Worm (Caenorhabditis elegans): ENCODE results near the gene mec-15.

DNA sequence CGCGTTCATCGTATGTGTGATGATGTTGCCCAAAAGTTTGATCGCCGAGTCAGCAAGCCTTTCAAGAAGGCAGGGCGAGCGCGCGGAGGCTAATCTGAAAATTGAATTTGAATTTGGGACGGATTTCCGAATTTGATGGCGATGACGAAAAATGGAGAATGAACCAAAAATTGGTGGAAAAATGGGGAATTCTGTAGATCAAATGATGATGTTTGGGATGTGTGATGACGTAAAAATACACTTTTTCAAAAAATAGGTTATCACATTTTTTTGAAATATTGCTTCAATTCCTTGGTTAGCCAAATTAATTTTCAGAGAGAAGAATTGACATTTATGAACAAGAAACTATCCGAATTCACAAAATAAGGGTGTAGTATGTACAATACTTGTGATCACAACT lies 40.1 kb upstream of the mec-15 start, which contains the start of gene ZK971.1:
- TF ChIP-seq mep-1 (tag; optimal IDR thresholded peaks at IDR 0.05) (no peak), nhr-12 (tag; optimal IDR thresholded peaks at IDR 0.05) (no peak), F16B12.6 (tag; optimal IDR thresholded peaks at IDR 0.05) (no peak), ama-1 (optimal IDR thresholded peaks at IDR 0.05) (no peak), efl-3 (GFP tag; optimal IDR thresholded peaks at IDR 0.05) (no peak), alr-1 (tag; optimal IDR thresholded peaks at IDR 0.05; ENCODE audit: borderline replicate concordance) (no peak), pag-3 (tag; optimal IDR thresholded peaks at IDR 0.05; ENCODE audit: borderline replicate concordance, insufficient read depth) (no peak), nhr-11 (tag; optimal IDR thresholded peaks at IDR 0.05) (no peak), ces-1 (GFP tag; optimal IDR thresholded peaks at IDR 0.05) (no peak), C04F5.9 (tag; optimal IDR thresholded peaks at IDR 0.05) (no peak), lin-15B (tag; optimal IDR thresholded peaks at IDR 0.05) (no peak), nhr-77 (tag; optimal IDR thresholded peaks at IDR 0.05) (no peak)
